Fruit fly (Drosophila melanogaster): ENCODE measurements around the gene CrebA.

Gene CrebA

dm6 chr3L:15511688-15512250, 23.4 kb upstream of the CrebA start (continued):
- TF ChIP-seq crp (GFP tag; optimal IDR thresholded peaks at IDR 0.05) (peak in 1 of 2 experiments; percentile 75), klu (GFP tag; IDR thresholded peaks at IDR 0.05) (no peak), corto (GFP tag; optimal IDR thresholded peaks at IDR 0.05) (peak; percentile 50), CG31365 (tag; optimal IDR thresholded peaks at IDR 0.05) (no peak), CG11247 (GFP tag; IDR thresholded peaks at IDR 0.05) (no peak), lmd (GFP tag; IDR thresholded peaks at IDR 0.05) (no peak), ssp (GFP tag; IDR thresholded peaks at IDR 0.05) (no peak), Neu2 (GFP tag; optimal IDR thresholded peaks at IDR 0.05; ENCODE audit: borderline replicate concordance) (no peak), CG7963 (GFP tag; IDR thresholded peaks at IDR 0.05; ENCODE audit: partially characterized antibody) (no peak), tup (GFP tag; optimal IDR thresholded peaks at IDR 0.05) (no peak)

- TF ChIP-seq CG1233 (GFP tag; optimal IDR thresholded peaks at IDR 0.05) (no peak), sr (GFP tag; IDR thresholded peaks at IDR 0.05) (no peak), Opbp (GFP tag; IDR thresholded peaks at IDR 0.05; ENCODE audit: partially characterized antibody) (no peak)
Observed at dm6 chr3L:15513264-15513663, 21.9 kb upstream of the CrebA start.

- TF ChIP-seq exex (tag; optimal IDR thresholded peaks at IDR 0.05) (peak; percentile 49), CG13123 (GFP tag; optimal IDR thresholded peaks at IDR 0.05) (no peak), Neu2 (GFP tag; optimal IDR thresholded peaks at IDR 0.05; ENCODE audit: borderline replicate concordance) (no peak), CG10321 (GFP tag; IDR thresholded peaks at IDR 0.05) (no peak), fru (optimal IDR thresholded peaks at IDR 0.05) (no peak), run (tag; optimal IDR thresholded peaks at IDR 0.05) (no peak), sug (tag; optimal IDR thresholded peaks at IDR 0.05) (no peak), mld (GFP tag; IDR thresholded peaks at IDR 0.05; ENCODE audit: partially characterized antibody) (no peak)
Observed at dm6 chr3L:15513726-15514125, 21.5 kb upstream of the CrebA start.

DNA sequence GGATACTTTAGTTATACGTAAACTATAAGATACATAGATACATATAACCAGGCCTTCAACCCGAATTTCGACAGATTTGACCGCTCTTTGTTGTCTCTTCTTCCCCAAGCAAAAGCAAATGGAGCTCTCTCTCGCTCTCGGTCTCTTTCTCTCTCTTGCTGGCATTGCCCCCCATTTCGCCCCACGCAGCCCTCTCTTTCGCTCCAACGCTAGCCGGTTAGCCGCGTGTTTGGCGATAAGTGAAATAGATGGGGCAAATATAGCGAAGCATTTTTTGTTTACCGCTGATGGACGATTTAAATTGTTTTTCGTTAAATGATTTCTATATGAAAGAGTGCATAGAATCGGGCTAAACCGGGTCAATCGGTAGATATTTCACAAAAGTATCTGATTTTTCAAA, 20.8 kb upstream of the CrebA start:
- TF ChIP-seq CG10431 (GFP tag; optimal IDR thresholded peaks at IDR 0.05) (no peak), CG10209 (GFP tag; optimal IDR thresholded peaks at IDR 0.05) (no peak), CG8089 (GFP tag; optimal IDR thresholded peaks at IDR 0.05) (no peak), CG13424 (tag; optimal IDR thresholded peaks at IDR 0.05) (no peak), salm (tag; optimal IDR thresholded peaks at IDR 0.05) (no peak), klu (GFP tag; IDR thresholded peaks at IDR 0.05) (no peak), Oli (tag; optimal IDR thresholded peaks at IDR 0.05) (no peak), Dp (GFP tag; optimal IDR thresholded peaks at IDR 0.05) (peak; percentile 5), NC2α (GFP tag; optimal IDR thresholded peaks at IDR 0.05) (no peak), HmgD (GFP tag; optimal IDR thresholded peaks at IDR 0.05) (no peak), CG4854 (GFP tag; optimal IDR thresholded peaks at IDR 0.05) (no peak), CG7745 (tag; optimal IDR thresholded peaks at IDR 0.05) (no peak), CG8478 (optimal IDR thresholded peaks at IDR 0.05) (no peak), Pdp1 (GFP tag; optimal IDR thresholded peaks at IDR 0.05) (no peak), sr (GFP tag; IDR thresholded peaks at IDR 0.05) (no peak), trh (GFP tag; optimal IDR thresholded peaks at IDR 0.05) (no peak), CG1233 (GFP tag; optimal IDR thresholded peaks at IDR 0.05) (peak; percentile 3), Atf-2 (GFP tag; optimal IDR thresholded peaks at IDR 0.05) (no peak), CG1024 (GFP tag; IDR thresholded peaks at IDR 0.05) (no peak), Adf1 (GFP tag; IDR thresholded peaks at IDR 0.05) (no peak; the same call in 1 of the 2 replicates), chinmo (GFP tag; IDR thresholded peaks at IDR 0.05; ENCODE audit: partially characterized antibody) (peak; percentile 82; the same call in 3 of the 4 replicates), ranshi (GFP tag; IDR thresholded peaks at IDR 0.05) (no peak), Fer3 (tag; optimal IDR thresholded peaks at IDR 0.05) (no peak), p53 (GFP tag; optimal IDR thresholded peaks at IDR 0.05) (no peak), otp (GFP tag; IDR thresholded peaks at IDR 0.05) (peak; percentile 38; the same call in 1 of the 3 replicates), CG10366 (GFP tag; IDR thresholded peaks at IDR 0.05) (no peak), Nf-YA (GFP tag; IDR thresholded peaks at IDR 0.05) (no peak), CG17359 (tag; optimal IDR thresholded peaks at IDR 0.05) (no peak), Med (GFP tag) (peak; percentile 6)

Data from whole organism, embryonic.